Fruit fly (Drosophila melanogaster) Kc167 (cell line): Measurements from ENCODE around the gene CG18417.

Experiments used
- Myc ChIP-seq: fragments of >200 bp; optimal IDR thresholded peaks from 2 replicates; lab custom pipeline; 2017; ENCODE audit warnings: missing external identifiers
- Sin3A ChIP-seq: fragments of >200 bp; optimal IDR thresholded peaks from 2 replicates; lab custom pipeline; 2018; ENCODE audit warnings: missing external identifiers
- h ChIP-seq: fragments of >200 bp; optimal IDR thresholded peaks from 3 replicates; lab custom pipeline; 2018; ENCODE audit warnings: missing external identifiers
- insv ChIP-seq: fragments of >200 bp; optimal IDR thresholded peaks from 3 replicates; lab custom pipeline; 2018; ENCODE audit warnings: missing external identifiers
- ttk ChIP-seq: sonication (Bioruptor generic); optimal IDR thresholded peaks from 2 replicates; lab custom pipeline; 2017; ENCODE audit warnings: missing external identifiers

dm6 chr3L:7371290-7371689 is 28.6 kb upstream of the CG18417 start:
- TF ChIP-seq Sin3A (lab: Kevin White, UChicago), result no peak
- no peak for TF ChIP-seq h (lab: Kevin White, UChicago)
- TF ChIP-seq Myc (lab: Kevin White, UChicago), result no peak
- TF ChIP-seq insv (lab: Kevin White, UChicago), result no peak
- no peak for TF ChIP-seq ttk (lab: Kevin White, UChicago)
